Fruit fly (Drosophila melanogaster): ENCODE results near the gene AP-1mu.

The AP-1mu gene

DNA sequence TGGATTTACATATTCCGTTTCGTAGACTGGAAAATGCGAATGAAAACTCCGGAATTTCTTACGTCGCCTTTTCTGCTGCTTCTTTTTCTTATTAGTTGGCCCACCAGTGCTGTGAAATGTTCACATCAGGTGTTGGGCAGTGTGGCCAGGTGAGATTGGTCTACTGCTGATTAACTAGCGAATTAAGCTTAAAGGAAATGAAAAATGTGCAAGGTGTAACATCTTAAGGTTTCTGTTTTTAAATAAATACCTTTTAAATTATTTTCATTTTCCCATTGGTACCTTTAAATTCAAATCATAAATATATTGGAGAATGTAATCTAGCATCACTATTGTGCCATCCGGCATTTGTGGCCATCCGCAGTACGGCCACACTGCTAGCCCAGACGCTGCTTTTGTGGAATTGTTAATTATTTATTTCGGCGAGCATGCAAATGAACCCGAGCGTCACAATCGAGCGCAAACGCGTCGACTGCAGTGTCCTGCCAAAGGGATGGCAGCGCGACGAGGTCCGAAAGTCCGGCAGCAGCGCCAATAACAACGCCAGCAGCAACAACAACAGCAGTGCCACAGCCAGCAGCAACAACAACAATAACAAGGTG is at the start of gene AP-1mu, which contains the start of gene MBD-like:
TSS of gene AP-1mu (minus strand) at position 113 of the 602 bp plus-strand sequence.
TSS of gene MBD-like (plus strand) at position 348 of the 602 bp plus-strand sequence.
- TF ChIP-seq cyc (GFP tag; optimal IDR thresholded peaks at IDR 0.05) (peak; percentile 75), CG6163 (GFP tag; IDR thresholded peaks at IDR 0.05) (0 out of 3 replicates have a peak, but pooled peaks have one; percentile 36), dac (GFP tag; optimal IDR thresholded peaks at IDR 0.05) (no peak), Ets96B (tag; optimal IDR thresholded peaks at IDR 0.05) (peak; percentile 41), eg (GFP tag; IDR thresholded peaks at IDR 0.05) (peak; percentile 61; the same call in 2 of the 3 replicates), CG4318 (GFP tag; optimal IDR thresholded peaks at IDR 0.05) (no peak), Hr4 (GFP tag; optimal IDR thresholded peaks at IDR 0.05) (no peak), OdsH (GFP tag; optimal IDR thresholded peaks at IDR 0.05) (no peak), Ets21C (GFP tag; optimal IDR thresholded peaks at IDR 0.05) (no peak), Eip93F (GFP tag; optimal IDR thresholded peaks at IDR 0.05) (no peak), Eip75B (GFP tag; optimal IDR thresholded peaks at IDR 0.05) (no peak), achi (GFP tag; optimal IDR thresholded peaks at IDR 0.05) (peak; percentile 58), CG10631 (GFP tag; optimal IDR thresholded peaks at IDR 0.05) (peak; percentile 72), fkh (GFP tag; optimal IDR thresholded peaks at IDR 0.05) (no peak), Sox102F (GFP tag; optimal IDR thresholded peaks at IDR 0.05) (no peak), Sox14 (GFP tag; optimal IDR thresholded peaks at IDR 0.05) (peak; percentile 78), CG10669 (GFP tag; optimal IDR thresholded peaks at IDR 0.05) (no peak), CG6808 (GFP tag; optimal IDR thresholded peaks at IDR 0.05) (no peak), CG6276 (GFP tag; optimal IDR thresholded peaks at IDR 0.05) (no peak), CG15336 (GFP tag; IDR thresholded peaks at IDR 0.05) (0 out of 2 replicates have a peak, but pooled peaks have one; percentile 13), CG6792 (GFP tag; optimal IDR thresholded peaks at IDR 0.05) (peak; percentile 45), CG31627 (GFP tag; optimal IDR thresholded peaks at IDR 0.05) (peak; percentile 82), CG8632 (GFP tag; optimal IDR thresholded peaks at IDR 0.05) (no peak), esn (GFP tag; optimal IDR thresholded peaks at IDR 0.05) (peak; percentile 73), vri (GFP tag; optimal IDR thresholded peaks at IDR 0.05) (peak; percentile 52), dsx (GFP tag; optimal IDR thresholded peaks at IDR 0.05; ENCODE audit: poor library complexity, severe bottlenecking) (no peak), CG7368 (GFP tag; optimal IDR thresholded peaks at IDR 0.05) (no peak), CG11762 (GFP tag; optimal IDR thresholded peaks at IDR 0.05; ENCODE audit: insufficient read depth) (no peak), net (GFP tag; optimal IDR thresholded peaks at IDR 0.05) (no peak), Smox (GFP tag; optimal IDR thresholded peaks at IDR 0.05) (no peak), CG11902 (GFP tag; optimal IDR thresholded peaks at IDR 0.05) (peak; percentile 42), salr (GFP tag; optimal IDR thresholded peaks at IDR 0.05) (no peak), pdm3 (GFP tag; optimal IDR thresholded peaks at IDR 0.05) (no peak), Hr39 (GFP tag; optimal IDR thresholded peaks at IDR 0.05) (peak; percentile 75), CG3032 (tag; optimal IDR thresholded peaks at IDR 0.05) (peak; percentile 68), CG8319 (GFP tag; optimal IDR thresholded peaks at IDR 0.05) (no peak), ss (GFP tag; optimal IDR thresholded peaks at IDR 0.05) (no peak), lz (GFP tag; optimal IDR thresholded peaks at IDR 0.05) (peak; percentile 78), Blimp-1 (GFP tag; optimal IDR thresholded peaks at IDR 0.05) (peak; percentile 31), fd59A (GFP tag; optimal IDR thresholded peaks at IDR 0.05) (no peak), CG32006 (GFP tag; optimal IDR thresholded peaks at IDR 0.05) (no peak), CG6854 (GFP tag; optimal IDR thresholded peaks at IDR 0.05) (no peak), CG11294 (GFP tag; IDR thresholded peaks at IDR 0.05) (no peak), CG1621 (tag; optimal IDR thresholded peaks at IDR 0.05) (peak; percentile 58), svp (GFP tag) (no peak), CG34406 (GFP tag; optimal IDR thresholded peaks at IDR 0.05) (peak; percentile 41), CG3919 (GFP tag; optimal IDR thresholded peaks at IDR 0.05) (peak; percentile 67), CG8119 (GFP tag; IDR thresholded peaks at IDR 0.05) (0 out of 3 replicates have a peak, but pooled peaks have one; percentile 36), Sox15 (GFP tag; optimal IDR thresholded peaks at IDR 0.05) (peak; percentile 34), Met (GFP tag; optimal IDR thresholded peaks at IDR 0.05) (no peak), Eip78C (GFP tag) (no peak)
